Fruit fly (Drosophila melanogaster): ENCODE data around the gene Ir94b.

Gene Ir94b

dm6 chr3R:22147426-22147825, 30.4 kb upstream of the Ir94b start (continued):
- TF ChIP-seq fd96Cb (tag; optimal IDR thresholded peaks at IDR 0.05) (no peak), gfzf (GFP tag; optimal IDR thresholded peaks at IDR 0.05) (no peak), Hand (GFP tag; optimal IDR thresholded peaks at IDR 0.05) (no peak), CG17385 (GFP tag; optimal IDR thresholded peaks at IDR 0.05) (no peak), chif (GFP tag; optimal IDR thresholded peaks at IDR 0.05) (peak in 1 of 2 experiments; percentile 25), CG10431 (GFP tag; optimal IDR thresholded peaks at IDR 0.05) (no peak), HLH4C (GFP tag; IDR thresholded peaks at IDR 0.05; ENCODE audit: partially characterized antibody) (no peak), tx (GFP tag; optimal IDR thresholded peaks at IDR 0.05) (no peak), psq (GFP tag; optimal IDR thresholded peaks at IDR 0.05) (no peak), HLH3B (GFP tag; IDR thresholded peaks at IDR 0.05) (no peak), BEAF-32 (GFP tag; optimal IDR thresholded peaks at IDR 0.05) (no peak), CG12104 (GFP tag; optimal IDR thresholded peaks at IDR 0.05) (peak; percentile 13), CG13775 (GFP tag; optimal IDR thresholded peaks at IDR 0.05) (no peak), CG5953 (GFP tag; IDR thresholded peaks at IDR 0.05) (no peak), lov (optimal IDR thresholded peaks at IDR 0.05) (no peak), lov (GFP tag; IDR thresholded peaks at IDR 0.05) (peak; percentile 73; the same call in 2 of the 3 replicates), Dip3 (GFP tag; optimal IDR thresholded peaks at IDR 0.05) (no peak), pan (optimal IDR thresholded peaks at IDR 0.05) (no peak), pan (GFP tag; optimal IDR thresholded peaks at IDR 0.05 in 1 of 2, IDR thresholded peaks at IDR 0.05 in 1 of 2) (no peak), Max (GFP tag; optimal IDR thresholded peaks at IDR 0.05) (peak; percentile 17), emc (GFP tag; optimal IDR thresholded peaks at IDR 0.05) (no peak), CG17328 (GFP tag; IDR thresholded peaks at IDR 0.05) (no peak), seq (GFP tag; IDR thresholded peaks at IDR 0.05) (no peak), CG6813 (GFP tag; optimal IDR thresholded peaks at IDR 0.05) (peak; percentile 88), ci (GFP tag; IDR thresholded peaks at IDR 0.05) (no peak), Ptx1 (GFP tag; IDR thresholded peaks at IDR 0.05) (no peak), ham (GFP tag; IDR thresholded peaks at IDR 0.05) (no peak), C15 (GFP tag; IDR thresholded peaks at IDR 0.05) (no peak), az2 (GFP tag; optimal IDR thresholded peaks at IDR 0.05) (no peak), sim (GFP tag; IDR thresholded peaks at IDR 0.05) (peak; percentile 46; the same call in 1 of the 2 replicates), tio (GFP tag; optimal IDR thresholded peaks at IDR 0.05) (no peak), Lpt (GFP tag; optimal IDR thresholded peaks at IDR 0.05) (no peak), TFAM (GFP tag; optimal IDR thresholded peaks at IDR 0.05) (no peak), hbn (GFP tag; IDR thresholded peaks at IDR 0.05; ENCODE audit: partially characterized antibody) (no peak), bsh (GFP tag; optimal IDR thresholded peaks at IDR 0.05) (peak in 1 of 2 experiments; percentile 25), CHES-1-like (GFP tag; optimal IDR thresholded peaks at IDR 0.05) (no peak), MBD-R2 (GFP tag; IDR thresholded peaks at IDR 0.05) (no peak), cwo (GFP tag; optimal IDR thresholded peaks at IDR 0.05) (no peak), CG10274 (GFP tag; optimal IDR thresholded peaks at IDR 0.05) (peak; percentile 51), CG3163 (GFP tag; optimal IDR thresholded peaks at IDR 0.05) (no peak), Vsx1 (GFP tag; optimal IDR thresholded peaks at IDR 0.05) (peak; percentile 48), CG13287 (GFP tag; IDR thresholded peaks at IDR 0.05; ENCODE audit: partially characterized antibody) (no peak), sens-2 (GFP tag; IDR thresholded peaks at IDR 0.05) (no peak), CG10321 (GFP tag; IDR thresholded peaks at IDR 0.05) (no peak), CG11560 (tag; IDR thresholded peaks at IDR 0.05) (no peak), Nf-YB (GFP tag; optimal IDR thresholded peaks at IDR 0.05) (peak; percentile 24), CG14050 (GFP tag; IDR thresholded peaks at IDR 0.05) (no peak), CG31441 (GFP tag; IDR thresholded peaks at IDR 0.05) (peak; percentile 25; the same call in 1 of the 2 replicates), CG6654 (GFP tag; optimal IDR thresholded peaks at IDR 0.05) (no peak), sna (GFP tag; IDR thresholded peaks at IDR 0.05; ENCODE audit: partially characterized antibody) (no peak), inv (GFP tag; IDR thresholded peaks at IDR 0.05; ENCODE audit: partially characterized antibody) (no peak), CG6765 (GFP tag; optimal IDR thresholded peaks at IDR 0.05) (no peak)

Measured in whole organism, embryonic.